Worm (Caenorhabditis elegans) whole organism, L1 larva: ENCODE data around the gene rpt-1.

Experiments used
- efl-1 ChIP-seq, 4 experiments: fragments of 150-350 bp; optimal IDR thresholded peaks in 3 of 4; peaks in 1 of 4; 1 replicate in 1 of 4; 2 replicates in 3 of 4; lab custom pipeline; 2014; ENCODE audit warnings: missing biosample characterization in 2 of 4, missing genetic modification characterization in 2 of 4, missing genetic modification reagents in 2 of 4
- elt-2 ChIP-seq: sonication (generic microtip); optimal IDR thresholded peaks from 2 replicates; lab custom pipeline; 2016; ENCODE audit warnings: missing genetic modification characterization, mild to moderate bottlenecking, inconsistent platforms, missing compliant biosample characterization, missing genetic modification reagents
- irx-1 ChIP-seq: sonication (generic microtip); optimal IDR thresholded peaks from 2 replicates; lab custom pipeline; 2016; ENCODE audit warnings: missing genetic modification characterization, missing compliant biosample characterization

ce11 chrV:11937710-11938109, 44.5 kb downstream of the rpt-1 start, which contains the start of gene gpla-1:
- TF ChIP-seq elt-2 (tag; lab: Kevin White, UChicago) (no peak), efl-1 (optimal IDR thresholded peaks at IDR 0.05; lab: Kevin White, UChicago) (no peak), efl-1 (GFP tag; optimal IDR thresholded peaks at IDR 0.05 in 1 of 2; lab: Kevin White, UChicago) (no peak), irx-1 (tag; lab: Kevin White, UChicago) (no peak)
